Fruit fly (Drosophila melanogaster): Measurements from ENCODE around the gene dock.
A peak's percentile ranks its signal among the peaks of the same experiment; 100 is the strongest.

dock gene

dm6 chr2L:821242-821985, 4.4 kb upstream of the dock start, which contains the start of gene CG3662:
Gene CG3662, plus strand, starts transcription at chr2L:821289.
- TF ChIP-seq CG4496 (GFP tag; IDR thresholded peaks at IDR 0.05) (0 out of 3 replicates have a peak, but pooled peaks have one; percentile 36), Pif1B (GFP tag; optimal IDR thresholded peaks at IDR 0.05) (no peak)

- TF ChIP-seq CG8159 (tag; optimal IDR thresholded peaks at IDR 0.05) (peak; percentile 88), fd96Ca (GFP tag; IDR thresholded peaks at IDR 0.05) (no peak)
These were observed 3.6 kb upstream of the dock start for dm6 chr2L:821986-822711.

- TF ChIP-seq CG4496 (GFP tag; IDR thresholded peaks at IDR 0.05) = no peak
- no peak for TF ChIP-seq CG14655 (GFP tag; optimal IDR thresholded peaks at IDR 0.05)
- no peak for TF ChIP-seq Snoo (tag; optimal IDR thresholded peaks at IDR 0.05)
- no peak for TF ChIP-seq CG8159 (tag; optimal IDR thresholded peaks at IDR 0.05)
- no peak for TF ChIP-seq CG17806 (tag; optimal IDR thresholded peaks at IDR 0.05)
- no peak for TF ChIP-seq rn (GFP tag; IDR thresholded peaks at IDR 0.05)
- no peak for TF ChIP-seq gl (tag; optimal IDR thresholded peaks at IDR 0.05)
- no peak for TF ChIP-seq Pif1A (GFP tag; optimal IDR thresholded peaks at IDR 0.05)
- TF ChIP-seq CG12605 (GFP tag; IDR thresholded peaks at IDR 0.05) = no peak
- TF ChIP-seq CG13204 (GFP tag; optimal IDR thresholded peaks at IDR 0.05) = no peak
- no peak for TF ChIP-seq CG8301 (tag; optimal IDR thresholded peaks at IDR 0.05)
- TF ChIP-seq CG9948 (tag; optimal IDR thresholded peaks at IDR 0.05) = no peak
- no peak for TF ChIP-seq CG15710 (tag; optimal IDR thresholded peaks at IDR 0.05)
- TF ChIP-seq EcR (GFP tag; optimal IDR thresholded peaks at IDR 0.05) = no peak
- TF ChIP-seq fd96Ca (GFP tag; IDR thresholded peaks at IDR 0.05) = no peak
- no peak for TF ChIP-seq CG10348 (GFP tag; IDR thresholded peaks at IDR 0.05)
These were observed 619 bp downstream of the dock start for dm6 chr2L:826388-826787.

- TF ChIP-seq CG12605 (GFP tag; IDR thresholded peaks at IDR 0.05) = 0 out of 2 replicates have a peak, but pooled peaks have one; percentile 18
- TF ChIP-seq Ets98B (GFP tag; IDR thresholded peaks at IDR 0.05) = no peak
These were observed 1.3 kb downstream of the dock start for dm6 chr2L:827049-827448.

- TF ChIP-seq CG14655 (GFP tag; optimal IDR thresholded peaks at IDR 0.05) (no peak), EcR (GFP tag; optimal IDR thresholded peaks at IDR 0.05) (peak; percentile 27), CG15710 (tag; optimal IDR thresholded peaks at IDR 0.05) (peak; percentile 23), Ets98B (GFP tag; IDR thresholded peaks at IDR 0.05) (0 out of 2 replicates have a peak, but pooled peaks have one; percentile 8), Pif1A (GFP tag; optimal IDR thresholded peaks at IDR 0.05) (no peak), CG9948 (tag; optimal IDR thresholded peaks at IDR 0.05) (peak; percentile 26)
These were observed 2.0 kb downstream of the dock start for dm6 chr2L:827516-828362.

- TF ChIP-seq Ets98B (GFP tag; IDR thresholded peaks at IDR 0.05) (peak; percentile 84), CG8301 (tag; optimal IDR thresholded peaks at IDR 0.05) (peak; percentile 88), Snoo (tag; optimal IDR thresholded peaks at IDR 0.05) (peak; percentile 5), rn (GFP tag; IDR thresholded peaks at IDR 0.05) (peak; percentile 57), EcR (GFP tag; optimal IDR thresholded peaks at IDR 0.05) (no peak), CG15710 (tag; optimal IDR thresholded peaks at IDR 0.05) (peak; percentile 84), fd96Ca (GFP tag; IDR thresholded peaks at IDR 0.05) (peak; percentile 92), gl (tag; optimal IDR thresholded peaks at IDR 0.05) (no peak), CG9948 (tag; optimal IDR thresholded peaks at IDR 0.05) (peak; percentile 75), CG14655 (GFP tag; optimal IDR thresholded peaks at IDR 0.05) (peak; percentile 89), CG34367 (tag; optimal IDR thresholded peaks at IDR 0.05) (peak; percentile 44), CG4496 (GFP tag; IDR thresholded peaks at IDR 0.05) (peak; percentile 87), Pif1B (GFP tag; optimal IDR thresholded peaks at IDR 0.05) (no peak), CG10348 (GFP tag; IDR thresholded peaks at IDR 0.05) (peak; percentile 83), Pif1A (GFP tag; optimal IDR thresholded peaks at IDR 0.05) (no peak), CG32121 (GFP tag; IDR thresholded peaks at IDR 0.05) (peak; percentile 77), CG17806 (tag; optimal IDR thresholded peaks at IDR 0.05) (peak; percentile 54), CG12605 (GFP tag; IDR thresholded peaks at IDR 0.05) (peak; percentile 74)
These were observed 12.2 kb downstream of the dock start for dm6 chr2L:837989-838388.

dm6 chr2L:838786-839185, 13.0 kb downstream of the dock start:
- TF ChIP-seq CG10348 (GFP tag; IDR thresholded peaks at IDR 0.05) (no peak), CG15710 (tag; optimal IDR thresholded peaks at IDR 0.05) (no peak), D1 (tag; optimal IDR thresholded peaks at IDR 0.05) (no peak), CG13204 (GFP tag; optimal IDR thresholded peaks at IDR 0.05) (no peak), CG32121 (GFP tag; IDR thresholded peaks at IDR 0.05) (no peak), CG12605 (GFP tag; IDR thresholded peaks at IDR 0.05) (no peak), gl (tag; optimal IDR thresholded peaks at IDR 0.05) (no peak), Snoo (tag; optimal IDR thresholded peaks at IDR 0.05) (no peak), CG14655 (GFP tag; optimal IDR thresholded peaks at IDR 0.05) (no peak), CG4496 (GFP tag; IDR thresholded peaks at IDR 0.05) (no peak), fd96Ca (GFP tag; IDR thresholded peaks at IDR 0.05) (no peak), CG8301 (tag; optimal IDR thresholded peaks at IDR 0.05) (no peak)

Data from whole organism, pupa.